Worm (Caenorhabditis elegans) whole organism, early embryonic: ENCODE results near the gene C18A11.2.

Experiments used
- B0310.2 ChIP-seq: sonication (generic microtip); optimal IDR thresholded peaks from 2 replicates; lab custom pipeline; 2016; ENCODE audit warnings: mild to moderate bottlenecking, missing genetic modification characterization, missing compliant biosample characterization
- F13C5.2 ChIP-seq: sonication (generic microtip); optimal IDR thresholded peaks from 2 replicates; lab custom pipeline; 2017; ENCODE audit warnings: mild to moderate bottlenecking, missing genetic modification characterization, inconsistent platforms, missing compliant biosample characterization
- aly-1 ChIP-seq: sonication (generic microtip); optimal IDR thresholded peaks from 2 replicates; lab custom pipeline; 2016; ENCODE audit warnings: missing genetic modification characterization, missing compliant biosample characterization
- ama-1 ChIP-seq: fragments of 150-350 bp; optimal IDR thresholded peaks from 2 replicates; lab custom pipeline; 2014
- ceh-13 ChIP-seq: fragments of 200-800 bp; sonication (Bioruptor generic); optimal IDR thresholded peaks from 2 replicates; lab custom pipeline; 2018; ENCODE audit warnings: mild to moderate bottlenecking, missing genetic modification characterization, missing compliant biosample characterization
- ceh-36 ChIP-seq: sonication (generic microtip); optimal IDR thresholded peaks from 2 replicates; lab custom pipeline; 2016; ENCODE audit warnings: missing genetic modification characterization, inconsistent platforms, missing compliant biosample characterization
- ets-7 ChIP-seq: sonication (generic microtip); optimal IDR thresholded peaks from 2 replicates; lab custom pipeline; 2016; ENCODE audit warnings: missing genotype, missing genetic modification characterization, missing compliant biosample characterization
- flt-1 ChIP-seq: fragments of 200-800 bp; sonication (Bioruptor generic); IDR thresholded peaks from 2 replicates; pipeline ENCODE4 v1.3.6; 2022; ENCODE audit warnings: missing genetic modification characterization, missing compliant biosample characterization
- hmbx-1 ChIP-seq: sonication (generic microtip); optimal IDR thresholded peaks from 2 replicates; lab custom pipeline; 2016; ENCODE audit warnings: mild to moderate bottlenecking, missing genetic modification characterization, missing compliant biosample characterization
- hmg-4 ChIP-seq: fragments of 200-800 bp; sonication (Bioruptor generic); optimal IDR thresholded peaks from 2 replicates; lab custom pipeline; 2018; ENCODE audit warnings: mild to moderate bottlenecking, missing genetic modification characterization, missing compliant biosample characterization
- hnd-1 ChIP-seq: sonication (generic microtip); optimal IDR thresholded peaks from 2 replicates; lab custom pipeline; 2016; ENCODE audit warnings: missing genetic modification characterization, missing compliant biosample characterization
- pes-1 ChIP-seq: fragments of 200-800 bp; sonication (Bioruptor generic); IDR thresholded peaks from 2 replicates; pipeline ENCODE4 v1.3.6; 2022; ENCODE audit warnings: missing genetic modification reagents, missing genetic modification characterization, missing compliant biosample characterization
- scrt-1 ChIP-seq: fragments of 200-800 bp; sonication (Bioruptor generic); IDR thresholded peaks from 2 replicates; pipeline ENCODE4 v1.3.6; 2022; ENCODE audit warnings: missing genetic modification characterization, missing compliant biosample characterization
- sea-1 ChIP-seq: fragments of 200-800 bp; sonication (Bioruptor generic); conservative IDR thresholded peaks from 2 replicates; pipeline ENCODE4 v1.3.6; 2022; ENCODE audit warnings: missing genetic modification characterization, missing compliant biosample characterization
- tbx-11 ChIP-seq: fragments of 200-800 bp; sonication (Bioruptor generic); IDR thresholded peaks from 2 replicates; pipeline ENCODE4 v1.3.6; 2022; ENCODE audit warnings: missing genetic modification characterization, missing compliant biosample characterization
- tbx-37 ChIP-seq: fragments of 200-800 bp; sonication (Bioruptor generic); conservative IDR thresholded peaks from 2 replicates; pipeline ENCODE4 v1.3.6; 2022; ENCODE audit warnings: missing genetic modification reagents, missing genetic modification characterization, missing compliant biosample characterization
- tra-4 ChIP-seq: sonication (generic microtip); optimal IDR thresholded peaks from 2 replicates; lab custom pipeline; 2017; ENCODE audit warnings: missing genetic modification characterization, missing compliant biosample characterization

C18A11.2 gene

ce11 chrX:8067268-8067667 is at the start of gene C18A11.2:
C18A11.2 (plus strand) TSS chrX:8067568.
- no peak for TF ChIP-seq hmbx-1 (tag; lab: Kevin White, UChicago)
- no peak for TF ChIP-seq tra-4 (tag; lab: Kevin White, UChicago)
- TF ChIP-seq F13C5.2 (tag; lab: Kevin White, UChicago) = no peak
- TF ChIP-seq pes-1 = no peak

- TF ChIP-seq hmbx-1 (tag; lab: Kevin White, UChicago) (no peak), flt-1 (no peak), tbx-37 (GFP tag; lab: Robert Waterston, UW) (no peak), ets-7 (tag; lab: Kevin White, UChicago) (no peak), ceh-36 (tag; lab: Kevin White, UChicago) (no peak), scrt-1 (no peak), aly-1 (tag; lab: Kevin White, UChicago) (no peak), hmg-4 (GFP tag; lab: Kevin White, UChicago) (no peak), hnd-1 (tag; lab: Kevin White, UChicago) (no peak), tbx-11 (GFP tag; lab: Robert Waterston, UW) (no peak)
Observed at ce11 chrX:8017759-8018158, 49.6 kb upstream of the C18A11.2 start, which contains the start of gene C34D10.5. C34D10.5 (plus strand) TSS chrX:8018027.

- no peak for TF ChIP-seq hmbx-1 (tag; lab: Kevin White, UChicago)
Observed at ce11 chrX:8018441-8018840, 48.9 kb upstream of the C18A11.2 start.

- TF ChIP-seq hmg-4 (GFP tag; lab: Kevin White, UChicago) = peak; percentile 64
- TF ChIP-seq ceh-36 (tag; lab: Kevin White, UChicago) = no peak
- TF ChIP-seq F13C5.2 (tag; lab: Kevin White, UChicago) = peak; percentile 40
Observed at ce11 chrX:8019665-8020064, 47.7 kb upstream of the C18A11.2 start.

- no peak for TF ChIP-seq tra-4 (tag; lab: Kevin White, UChicago)
- TF ChIP-seq tbx-37 (GFP tag; lab: Robert Waterston, UW) = no peak
- no peak for TF ChIP-seq F13C5.2 (tag; lab: Kevin White, UChicago)
- TF ChIP-seq B0310.2 (tag; lab: Kevin White, UChicago) = no peak
- TF ChIP-seq ceh-13 (GFP tag; lab: Kevin White, UChicago) = no peak
- TF ChIP-seq tbx-11 (GFP tag; lab: Robert Waterston, UW) = no peak
- no peak for TF ChIP-seq flt-1
- no peak for TF ChIP-seq hmbx-1 (tag; lab: Kevin White, UChicago)
Observed at ce11 chrX:8021609-8022008, 45.8 kb upstream of the C18A11.2 start.

- TF ChIP-seq tra-4 (tag; lab: Kevin White, UChicago) = no peak
- TF ChIP-seq ama-1 = no peak
- TF ChIP-seq ceh-13 (GFP tag; lab: Kevin White, UChicago) = no peak
- no peak for TF ChIP-seq tbx-11 (GFP tag; lab: Robert Waterston, UW)
- no peak for TF ChIP-seq hmbx-1 (tag; lab: Kevin White, UChicago)
- no peak for TF ChIP-seq tbx-37 (GFP tag; lab: Robert Waterston, UW)
- no peak for TF ChIP-seq hmg-4 (GFP tag; lab: Kevin White, UChicago)
- no peak for TF ChIP-seq F13C5.2 (tag; lab: Kevin White, UChicago)
- no peak for TF ChIP-seq sea-1 (GFP tag; lab: Robert Waterston, UW)
- TF ChIP-seq pes-1 = no peak
- no peak for TF ChIP-seq flt-1
- no peak for TF ChIP-seq scrt-1
- TF ChIP-seq B0310.2 (tag; lab: Kevin White, UChicago) = no peak
- no peak for TF ChIP-seq ceh-36 (tag; lab: Kevin White, UChicago)
- TF ChIP-seq ets-7 (tag; lab: Kevin White, UChicago) = no peak
- no peak for TF ChIP-seq hnd-1 (tag; lab: Kevin White, UChicago)
- no peak for TF ChIP-seq aly-1 (tag; lab: Kevin White, UChicago)
Observed at ce11 chrX:8022728-8023127, 44.6 kb upstream of the C18A11.2 start.

ce11 chrX:8026709-8027108 is 40.7 kb upstream of the C18A11.2 start:
- no peak for TF ChIP-seq ama-1
- TF ChIP-seq flt-1 = no peak
- no peak for TF ChIP-seq hmbx-1 (tag; lab: Kevin White, UChicago)
- TF ChIP-seq ceh-36 (tag; lab: Kevin White, UChicago) = no peak
- TF ChIP-seq ets-7 (tag; lab: Kevin White, UChicago) = no peak
- no peak for TF ChIP-seq sea-1 (GFP tag; lab: Robert Waterston, UW)
- no peak for TF ChIP-seq B0310.2 (tag; lab: Kevin White, UChicago)
- TF ChIP-seq hmg-4 (GFP tag; lab: Kevin White, UChicago) = no peak
- no peak for TF ChIP-seq tra-4 (tag; lab: Kevin White, UChicago)
- TF ChIP-seq ceh-13 (GFP tag; lab: Kevin White, UChicago) = no peak
- TF ChIP-seq pes-1 = no peak
- TF ChIP-seq F13C5.2 (tag; lab: Kevin White, UChicago) = no peak
- no peak for TF ChIP-seq tbx-37 (GFP tag; lab: Robert Waterston, UW)
- TF ChIP-seq scrt-1 = no peak
- no peak for TF ChIP-seq aly-1 (tag; lab: Kevin White, UChicago)
- TF ChIP-seq hnd-1 (tag; lab: Kevin White, UChicago) = no peak
- TF ChIP-seq tbx-11 (GFP tag; lab: Robert Waterston, UW) = no peak

ce11 chrX:8027509-8027908 is 39.9 kb upstream of the C18A11.2 start:
- TF ChIP-seq scrt-1 (no peak), aly-1 (tag; lab: Kevin White, UChicago) (no peak), B0310.2 (tag; lab: Kevin White, UChicago) (no peak), ceh-13 (GFP tag; lab: Kevin White, UChicago) (no peak), tra-4 (tag; lab: Kevin White, UChicago) (no peak), tbx-11 (GFP tag; lab: Robert Waterston, UW) (no peak), tbx-37 (GFP tag; lab: Robert Waterston, UW) (no peak)
